Fruit fly (Drosophila melanogaster) whole organism: Measurements from ENCODE around the gene Fbw5.

Experiments used
- CG8478 ChIP-seq: fragments of >200 bp; optimal IDR thresholded peaks from 2 replicates; lab custom pipeline; 2018; ENCODE audit warnings: inconsistent platforms
- Dll ChIP-seq: fragments of >200 bp; optimal IDR thresholded peaks from 2 replicates; lab custom pipeline; 2017
- EcR ChIP-seq, 2 experiments: fragments of >200 bp; optimal IDR thresholded peaks; 2 replicates each; lab custom pipeline; 2017; ENCODE audit warnings: missing biosample characterization in 2 of 2, missing genetic modification characterization in 2 of 2, missing genetic modification reagents in 2 of 2
- pan ChIP-seq: fragments of >200 bp; optimal IDR thresholded peaks from 2 replicates; lab custom pipeline; 2017
- psq ChIP-seq: fragments of >200 bp; optimal IDR thresholded peaks from 2 replicates; lab custom pipeline; 2017
- usp ChIP-seq: fragments of >200 bp; optimal IDR thresholded peaks from 2 replicates; lab custom pipeline; 2017; ENCODE audit warnings: missing biosample characterization, missing genetic modification characterization, mixed read lengths

Fbw5 gene

DNA sequence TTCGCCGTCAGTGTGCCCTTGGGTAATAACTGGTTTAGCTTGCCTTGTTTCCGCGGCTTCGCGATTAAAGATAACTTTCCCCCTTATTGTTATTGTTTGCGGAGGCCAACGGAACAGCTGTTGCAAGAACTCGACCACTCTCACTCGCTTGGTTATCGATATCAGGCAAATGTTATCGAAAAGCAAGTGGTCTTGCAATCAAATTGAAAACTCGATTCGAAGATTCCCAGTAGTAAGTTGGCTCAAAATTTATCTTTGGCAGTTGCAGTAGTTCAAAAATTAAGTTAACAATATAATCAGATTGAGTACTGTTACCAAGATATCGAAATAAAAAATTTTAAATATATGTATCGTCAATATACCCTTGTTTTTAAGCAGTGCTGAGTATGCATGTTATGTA is at the start of gene Fbw5, which contains the start of gene CG9147:
Gene Fbw5 (minus strand): TSS at position 131 of the 400 bp plus-strand sequence.
Gene CG9147 (plus strand): TSS at position 175 of the 400 bp plus-strand sequence.
- TF ChIP-seq usp (no peak), pan (lab: Kevin White, UChicago) (peak; percentile 97)

dm6 chr2L:6110781-6111180 is 45.0 kb upstream of the Fbw5 start:
- TF ChIP-seq usp (no peak), pan (lab: Kevin White, UChicago) (no peak), psq (lab: Kevin White, UChicago) (no peak), EcR (GFP tag; optimal IDR thresholded peaks at IDR 0.05; lab: Kevin White, UChicago) (no peak), Dll (no peak), CG8478 (no peak)

dm6 chr2L:6109313-6109847 is 43.6 kb upstream of the Fbw5 start:
- TF ChIP-seq pan (lab: Kevin White, UChicago) (no peak), EcR (GFP tag; optimal IDR thresholded peaks at IDR 0.05; lab: Kevin White, UChicago) (no peak), usp (no peak), psq (lab: Kevin White, UChicago) (no peak), Dll (no peak), CG8478 (no peak)

DNA sequence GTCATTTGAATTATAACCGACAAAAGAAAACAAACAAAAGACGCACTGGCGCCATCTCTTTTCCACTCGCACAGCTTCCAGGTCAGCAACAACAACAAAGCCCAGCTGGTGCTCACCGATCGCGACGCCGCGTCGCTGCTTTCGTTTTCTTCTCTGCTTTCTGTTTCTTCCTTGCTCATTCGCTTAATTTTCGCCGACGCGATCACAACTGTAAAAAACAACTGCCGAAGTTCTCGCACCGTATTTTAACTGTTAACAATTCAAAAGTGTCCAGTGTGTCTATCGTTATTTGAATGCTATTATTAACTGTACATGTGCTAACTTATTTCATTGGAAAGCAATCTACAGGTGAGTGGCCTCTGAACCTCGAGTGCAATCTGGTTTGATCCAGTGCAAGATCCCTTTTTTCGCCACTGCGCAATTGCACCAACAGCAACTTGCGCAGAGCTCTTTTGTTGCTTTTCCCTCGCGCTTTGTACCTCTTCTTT is 34.5 kb upstream of the Fbw5 start, which contains the start of gene stai:
Gene stai (plus strand): TSS at position 176 of the 488 bp plus-strand sequence.
- TF ChIP-seq pan (lab: Kevin White, UChicago) = peak; percentile 10
- no peak for TF ChIP-seq EcR (GFP tag; optimal IDR thresholded peaks at IDR 0.05; lab: Kevin White, UChicago)

dm6 chr2L:6099270-6099644 is 33.5 kb upstream of the Fbw5 start:
- TF ChIP-seq Dll (no peak), EcR (GFP tag; optimal IDR thresholded peaks at IDR 0.05; lab: Kevin White, UChicago) (no peak), usp (no peak), pan (lab: Kevin White, UChicago) (no peak), psq (lab: Kevin White, UChicago) (no peak), CG8478 (no peak)

DNA sequence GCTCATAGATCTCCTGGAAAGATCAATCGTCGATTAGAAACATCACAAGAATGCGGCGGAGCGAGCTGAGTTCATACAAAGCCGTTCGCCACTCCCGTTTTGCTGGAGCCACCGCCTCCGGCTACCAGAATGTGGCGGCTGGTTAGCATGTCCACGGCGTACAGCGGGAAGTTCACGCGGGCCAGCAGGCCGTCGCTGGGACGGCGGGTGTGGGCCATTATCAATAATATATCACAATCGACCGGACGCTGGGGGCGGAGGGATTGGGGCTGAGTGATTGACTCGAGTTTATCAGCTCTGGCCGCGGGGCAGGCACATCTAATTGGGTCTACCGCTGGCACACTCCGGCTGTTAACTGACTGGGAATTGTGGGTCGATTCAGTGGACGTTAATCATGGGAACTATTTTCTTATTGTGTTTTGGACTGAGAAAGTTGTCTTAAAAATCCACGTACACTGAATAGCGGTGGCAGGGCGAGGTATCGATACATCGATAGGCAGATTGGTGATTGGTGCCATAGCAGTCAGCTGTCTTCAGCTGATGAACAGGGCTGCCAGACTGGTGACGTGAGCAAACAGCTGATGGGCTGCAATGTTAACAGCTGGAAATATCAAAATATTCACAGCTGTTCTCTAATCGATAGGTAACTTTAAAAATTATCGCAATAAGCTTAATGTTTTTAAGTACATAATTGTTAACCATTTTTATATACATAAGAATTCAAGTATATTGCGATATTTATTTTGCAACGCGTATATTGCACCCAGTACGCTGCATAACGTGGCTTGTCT is 32.9 kb upstream of the Fbw5 start, which contains the start of gene CG9175:
Gene CG9175 (minus strand): TSS at position 488 of the 791 bp plus-strand sequence.
- TF ChIP-seq CG8478 = no peak
- no peak for TF ChIP-seq Dll
- no peak for TF ChIP-seq EcR (GFP tag; optimal IDR thresholded peaks at IDR 0.05; lab: Kevin White, UChicago)
- TF ChIP-seq psq (lab: Kevin White, UChicago) = no peak
- no peak for TF ChIP-seq usp
- TF ChIP-seq pan (lab: Kevin White, UChicago) = no peak

- TF ChIP-seq psq (lab: Kevin White, UChicago) (no peak), usp (no peak), CG8478 (no peak), pan (lab: Kevin White, UChicago) (no peak), Dll (no peak), EcR (GFP tag; optimal IDR thresholded peaks at IDR 0.05; lab: Kevin White, UChicago) (no peak)
Observed at dm6 chr2L:6092300-6092699, 26.5 kb upstream of the Fbw5 start.

DNA sequence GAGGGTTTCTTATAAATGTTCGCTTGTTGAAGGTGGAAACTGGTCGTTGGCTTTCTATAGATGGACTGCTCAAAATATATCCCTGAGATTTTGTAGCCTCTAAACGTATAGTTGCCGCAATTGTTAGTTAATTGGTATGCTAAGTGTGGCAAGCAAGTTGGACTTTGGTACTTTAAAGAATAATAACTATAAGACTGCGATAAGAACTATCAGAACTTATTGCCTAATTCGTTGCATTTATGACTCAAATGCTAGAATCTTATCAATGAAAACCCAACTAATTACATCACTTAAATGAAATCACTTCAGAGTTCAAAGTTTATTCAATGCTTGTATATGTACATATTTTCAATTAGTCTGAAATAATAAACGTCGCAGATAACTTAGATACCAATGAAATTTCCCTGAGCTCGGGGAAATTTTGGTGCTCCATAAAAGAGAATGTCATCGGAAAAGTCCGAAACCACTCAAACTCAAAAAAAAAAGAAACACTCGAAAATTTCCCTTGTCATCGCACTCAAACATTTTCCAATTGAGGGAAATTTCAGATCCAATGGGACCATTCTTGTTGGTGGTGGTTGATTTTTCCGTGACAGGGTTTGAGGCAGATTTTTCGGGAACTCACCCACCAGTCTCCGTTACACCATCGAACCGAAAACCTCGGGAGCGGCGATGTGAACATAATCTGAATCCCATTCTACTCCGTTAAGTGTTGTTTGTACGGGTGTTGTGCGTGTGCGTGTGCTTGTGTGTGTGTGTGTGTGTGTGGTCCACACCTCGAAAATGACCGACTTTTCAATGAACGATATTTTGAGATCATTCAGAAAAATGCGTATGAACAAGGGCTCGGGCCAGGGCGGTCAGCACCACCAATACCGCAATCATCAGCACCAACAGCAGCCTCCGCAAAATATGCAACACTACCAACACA is 25.3 kb upstream of the Fbw5 start, which contains the start of gene CG45075:
Gene CG45075 (plus strand): TSS at position 627 of the 931 bp plus-strand sequence.
- TF ChIP-seq psq (lab: Kevin White, UChicago) (no peak), CG8478 (no peak), EcR (GFP tag; optimal IDR thresholded peaks at IDR 0.05; lab: Kevin White, UChicago) (no peak), Dll (no peak), pan (lab: Kevin White, UChicago) (no peak), usp (no peak)

dm6 chr2L:6090365-6090764 is 24.6 kb upstream of the Fbw5 start:
- TF ChIP-seq EcR (GFP tag; optimal IDR thresholded peaks at IDR 0.05; lab: Kevin White, UChicago) (no peak), usp (no peak), pan (lab: Kevin White, UChicago) (no peak), Dll (no peak), psq (lab: Kevin White, UChicago) (no peak), CG8478 (no peak)

DNA sequence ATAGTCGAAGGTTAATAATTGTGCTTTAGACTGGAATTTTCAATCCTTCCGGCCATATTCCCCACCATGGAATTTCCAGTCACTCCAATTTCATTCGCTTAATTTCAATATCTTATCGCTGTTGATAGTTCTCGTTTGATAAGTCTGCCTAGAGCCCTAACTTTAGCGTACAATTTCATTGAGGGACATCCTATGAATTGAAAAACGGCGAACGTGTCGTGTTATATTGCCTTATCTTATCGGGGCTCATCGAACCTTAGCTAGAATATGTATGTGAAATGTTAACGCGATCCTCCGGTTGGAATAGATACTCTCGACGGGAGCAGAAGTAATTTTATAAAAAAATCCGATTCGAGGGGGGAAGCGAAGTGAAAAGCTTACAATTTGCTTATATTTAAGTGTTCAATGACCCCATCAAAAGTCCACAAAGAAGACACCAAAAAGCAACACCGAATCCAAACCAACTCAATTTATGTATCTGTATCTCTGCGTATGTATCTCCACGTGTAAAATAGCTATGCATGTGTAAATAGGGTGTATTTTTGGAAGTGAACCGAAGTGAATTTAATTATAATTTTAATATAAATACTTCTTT is 23.9 kb upstream of the Fbw5 start:
- TF ChIP-seq CG8478 (no peak), EcR (GFP tag; optimal IDR thresholded peaks at IDR 0.05; lab: Kevin White, UChicago) (no peak), pan (lab: Kevin White, UChicago) (no peak), Dll (no peak), usp (no peak), psq (lab: Kevin White, UChicago) (no peak)
